Fruit fly (Drosophila melanogaster): ENCODE data around the gene Bin1.

Bin1 gene

dm6 chr3R:16223252-16224037, 34.1 kb upstream of the Bin1 start (continued):
- 0 out of 2 replicates have a peak, but pooled peaks have one; percentile 16 for TF ChIP-seq HLH3B (GFP tag; IDR thresholded peaks at IDR 0.05)
- TF ChIP-seq Atf3 (GFP tag; optimal IDR thresholded peaks at IDR 0.05), result no peak
- TF ChIP-seq sna (GFP tag; IDR thresholded peaks at IDR 0.05; ENCODE audit: partially characterized antibody), result no peak
- no peak for TF ChIP-seq E2f2 (GFP tag; IDR thresholded peaks at IDR 0.05)
- no peak for TF ChIP-seq Optix (GFP tag; IDR thresholded peaks at IDR 0.05)
- peak; percentile 35 for TF ChIP-seq B-H2 (GFP tag; optimal IDR thresholded peaks at IDR 0.05)
- TF ChIP-seq fru (optimal IDR thresholded peaks at IDR 0.05), result no peak
- peak; percentile 46 for TF ChIP-seq CG15269 (tag; optimal IDR thresholded peaks at IDR 0.05)
- peak; percentile 53 for TF ChIP-seq phol (tag; optimal IDR thresholded peaks at IDR 0.05)
- TF ChIP-seq CG10565 (GFP tag; optimal IDR thresholded peaks at IDR 0.05), result no peak
- TF ChIP-seq CG10979 (tag; optimal IDR thresholded peaks at IDR 0.05), result no peak
- 0 out of 3 replicates have a peak, but pooled peaks have one; percentile 25 for TF ChIP-seq CG11695 (GFP tag; IDR thresholded peaks at IDR 0.05)
- no peak for TF ChIP-seq CG14710 (tag; optimal IDR thresholded peaks at IDR 0.05)
- peak; percentile 32 for TF ChIP-seq CG4707 (GFP tag; optimal IDR thresholded peaks at IDR 0.05)
- TF ChIP-seq ind (GFP tag; optimal IDR thresholded peaks at IDR 0.05), result no peak
- no peak for TF ChIP-seq dati (GFP tag; IDR thresholded peaks at IDR 0.05)
- no peak for TF ChIP-seq jigr1 (GFP tag; IDR thresholded peaks at IDR 0.05)
- peak in 1 of 2 experiments; percentile 0 for TF ChIP-seq Pdp1 (GFP tag; optimal IDR thresholded peaks at IDR 0.05)
- TF ChIP-seq CG14441 (GFP tag; IDR thresholded peaks at IDR 0.05), result peak; percentile 15; the same call in 1 of the 2 replicates
- peak; percentile 57 for TF ChIP-seq Sox102F (GFP tag; optimal IDR thresholded peaks at IDR 0.05)
- peak; percentile 15 for TF ChIP-seq cg (GFP tag; optimal IDR thresholded peaks at IDR 0.05)
- no peak for TF ChIP-seq Scr (GFP tag; IDR thresholded peaks at IDR 0.05; ENCODE audit: partially characterized antibody)
- TF ChIP-seq en (GFP tag; optimal IDR thresholded peaks at IDR 0.05), result no peak
- TF ChIP-seq slp2 (GFP tag; optimal IDR thresholded peaks at IDR 0.05), result no peak
- TF ChIP-seq CG30403 (GFP tag; optimal IDR thresholded peaks at IDR 0.05), result peak; percentile 33
- TF ChIP-seq CG30020 (tag; optimal IDR thresholded peaks at IDR 0.05), result no peak
- TF ChIP-seq PHDP (tag; optimal IDR thresholded peaks at IDR 0.05), result peak; percentile 30
- 0 out of 3 replicates have a peak, but pooled peaks have one; percentile 42 for TF ChIP-seq gce (GFP tag; IDR thresholded peaks at IDR 0.05)
- peak; percentile 81 for TF ChIP-seq chm (GFP tag; IDR thresholded peaks at IDR 0.05)
- TF ChIP-seq Ravus (GFP tag; IDR thresholded peaks at IDR 0.05), result no peak
- no peak for TF ChIP-seq Six4 (GFP tag; optimal IDR thresholded peaks at IDR 0.05)
- no peak for TF ChIP-seq crc (GFP tag; optimal IDR thresholded peaks at IDR 0.05)
- peak; percentile 22 for TF ChIP-seq CG31365 (tag; optimal IDR thresholded peaks at IDR 0.05)
- no peak for TF ChIP-seq CG2875 (GFP tag; optimal IDR thresholded peaks at IDR 0.05)
- TF ChIP-seq CG33213 (GFP tag; optimal IDR thresholded peaks at IDR 0.05), result no peak
- TF ChIP-seq pnt (GFP tag; optimal IDR thresholded peaks at IDR 0.05), result no peak
- TF ChIP-seq Sry-δ (GFP tag; optimal IDR thresholded peaks at IDR 0.05), result no peak
- peak; percentile 18 for TF ChIP-seq CG7786 (GFP tag; optimal IDR thresholded peaks at IDR 0.05)
- TF ChIP-seq dmrt99B (tag; optimal IDR thresholded peaks at IDR 0.05), result peak; percentile 72
- TF ChIP-seq CG17568 (GFP tag; optimal IDR thresholded peaks at IDR 0.05), result no peak
- no peak for TF ChIP-seq p53 (GFP tag; optimal IDR thresholded peaks at IDR 0.05)
- TF ChIP-seq Aef1 (GFP tag; IDR thresholded peaks at IDR 0.05), result no peak
- 0 out of 2 replicates have a peak, but pooled peaks have one; percentile 35 for TF ChIP-seq CG16779 (GFP tag; IDR thresholded peaks at IDR 0.05)
- TF ChIP-seq zfh1 (GFP tag; IDR thresholded peaks at IDR 0.05), result peak; percentile 58; the same call in 2 of the 3 replicates
- TF ChIP-seq CG42726 (GFP tag; IDR thresholded peaks at IDR 0.05; ENCODE audit: partially characterized antibody), result no peak
- peak; percentile 25 for TF ChIP-seq Blimp-1 (GFP tag; optimal IDR thresholded peaks at IDR 0.05)
- TF ChIP-seq unc-4 (GFP tag; IDR thresholded peaks at IDR 0.05; ENCODE audit: partially characterized antibody), result no peak
- TF ChIP-seq CG12104 (GFP tag; optimal IDR thresholded peaks at IDR 0.05), result no peak
- TF ChIP-seq CG12769 (tag; optimal IDR thresholded peaks at IDR 0.05), result peak; percentile 30
